Worm (Caenorhabditis elegans): ENCODE measurements around the gene str-40.

ce11 chrV:3021306-3021705 is 47.7 kb downstream of the str-40 start, which contains the start of gene irld-12:
- TF ChIP-seq elt-3 (tag; optimal IDR thresholded peaks at IDR 0.05) (no peak), nhr-67 (tag; optimal IDR thresholded peaks at IDR 0.05) (no peak), R02D3.7 (tag; optimal IDR thresholded peaks at IDR 0.05) (no peak), nhr-76 (tag; optimal IDR thresholded peaks at IDR 0.05) (no peak), nfya-1 (tag; optimal IDR thresholded peaks at IDR 0.05; ENCODE audit: insufficient read depth) (no peak), ama-1 (optimal IDR thresholded peaks at IDR 0.05) (no peak), nhr-11 (tag; optimal IDR thresholded peaks at IDR 0.05) (no peak)

Measured in whole organism, L3 larva.